Worm (Caenorhabditis elegans): ENCODE data around the gene Y59H11AR.3.
A peak's percentile ranks its signal among the peaks of the same experiment; 100 is the strongest.

Y59H11AR.3 gene

DNA sequence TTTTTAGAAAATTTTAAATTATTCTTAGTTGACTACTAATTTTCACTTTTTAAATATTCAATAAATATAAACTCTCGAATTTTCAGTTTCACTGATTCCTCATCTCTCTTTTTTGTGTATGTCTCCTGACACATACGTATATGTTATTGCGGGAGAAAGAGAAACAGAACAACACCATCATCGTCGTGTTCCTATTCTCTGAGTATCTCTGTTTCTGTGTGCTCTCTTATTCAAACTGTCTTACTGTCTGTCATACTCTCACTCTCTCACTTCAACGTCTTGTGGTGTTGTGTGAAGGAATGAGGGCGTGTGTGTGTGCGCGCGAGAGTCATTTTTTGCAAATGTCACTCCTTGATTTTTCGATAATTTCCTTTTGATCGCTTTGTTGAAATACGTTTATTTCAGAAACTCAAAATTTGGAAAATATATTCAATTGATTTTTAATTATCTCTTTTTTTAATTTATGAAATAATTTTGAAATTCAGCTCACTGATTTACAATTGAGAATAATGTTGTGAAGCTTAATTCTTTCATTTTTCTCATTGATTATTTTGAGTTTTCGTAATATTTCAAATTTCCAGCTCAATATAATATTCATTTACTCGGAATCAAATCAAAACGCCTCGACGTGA, 25.0 kb upstream of the Y59H11AR.3 start, which contains the start of gene lin-49 (continued):
- TF ChIP-seq sup-37 (GFP tag; optimal IDR thresholded peaks at IDR 0.05) (no peak), mab-9 (GFP tag; IDR thresholded peaks at IDR 0.05) (no peak), lin-13 (GFP tag; optimal IDR thresholded peaks at IDR 0.05) (peak; percentile 43), F16B12.6 (tag; optimal IDR thresholded peaks at IDR 0.05) (no peak), pag-3 (tag; optimal IDR thresholded peaks at IDR 0.05; ENCODE audit: borderline replicate concordance, insufficient read depth) (no peak), nhr-28 (tag; optimal IDR thresholded peaks at IDR 0.05) (no peak), dpl-1 (GFP tag; optimal IDR thresholded peaks at IDR 0.05) (peak; percentile 31 to 48 (median 44)), egl-13 (tag; optimal IDR thresholded peaks at IDR 0.05) (peak; percentile 17), Y116A8C.19 (tag; optimal IDR thresholded peaks at IDR 0.05; ENCODE audit: borderline replicate concordance) (no peak), ztf-4 (tag; optimal IDR thresholded peaks at IDR 0.05) (peak; percentile 42), mep-1 (tag; optimal IDR thresholded peaks at IDR 0.05) (peak; percentile 90)

DNA sequence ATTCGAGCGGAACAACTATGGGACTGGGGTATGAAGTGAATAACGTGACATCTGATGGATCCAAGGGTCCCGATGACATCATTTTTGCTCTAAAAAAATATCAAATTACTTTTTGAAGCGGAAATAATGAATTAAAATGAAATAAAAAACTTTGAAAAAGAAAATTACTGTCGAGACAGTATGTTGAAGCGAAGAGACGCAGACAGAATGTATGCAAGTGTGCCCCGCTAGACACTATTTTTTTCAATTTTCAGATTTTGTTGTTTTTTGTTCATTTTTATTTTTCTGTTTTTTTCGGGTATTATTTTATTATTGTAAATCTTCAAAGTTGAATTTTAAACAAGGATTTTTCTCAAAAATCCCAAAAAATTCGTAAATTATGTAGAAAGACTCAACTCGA, 23.5 kb upstream of the Y59H11AR.3 start, which contains the start of gene F42A9.8:
Gene F42A9.8 (minus strand): TSS at position 88 of the 400 bp plus-strand sequence.
- TF ChIP-seq ztf-11 (tag; optimal IDR thresholded peaks at IDR 0.05) (no peak), dpl-1 (GFP tag; optimal IDR thresholded peaks at IDR 0.05) (peak in 1 of 3 experiments; percentile 30), ceh-82 (tag; optimal IDR thresholded peaks at IDR 0.05) (peak in 1 of 3 experiments; percentile 11), lin-35 (GFP tag; optimal IDR thresholded peaks at IDR 0.05) (peak in 1 of 2 experiments; percentile 42), lsy-2 (tag; optimal IDR thresholded peaks at IDR 0.05) (peak; percentile 18 to 49), nhr-71 (tag; optimal IDR thresholded peaks at IDR 0.05) (peak; percentile 31), nhr-28 (tag; optimal IDR thresholded peaks at IDR 0.05) (no peak), lin-14 (GFP tag; optimal IDR thresholded peaks at IDR 0.05) (peak; percentile 42), ceh-90 (tag; optimal IDR thresholded peaks at IDR 0.05) (no peak), blmp-1 (tag; optimal IDR thresholded peaks at IDR 0.05) (peak; percentile 6), nhr-20 (tag; optimal IDR thresholded peaks at IDR 0.05) (peak; percentile 6), mep-1 (tag; optimal IDR thresholded peaks at IDR 0.05) (peak; percentile 21), ama-1 (optimal IDR thresholded peaks at IDR 0.05) (no peak), efl-1 (optimal IDR thresholded peaks at IDR 0.05) (peak; percentile 25 to 26), efl-1 (GFP tag; optimal IDR thresholded peaks at IDR 0.05 in 1 of 2) (peak; percentile 39 to 85), snu-23 (GFP tag; optimal IDR thresholded peaks at IDR 0.05) (peak; percentile 35)

DNA sequence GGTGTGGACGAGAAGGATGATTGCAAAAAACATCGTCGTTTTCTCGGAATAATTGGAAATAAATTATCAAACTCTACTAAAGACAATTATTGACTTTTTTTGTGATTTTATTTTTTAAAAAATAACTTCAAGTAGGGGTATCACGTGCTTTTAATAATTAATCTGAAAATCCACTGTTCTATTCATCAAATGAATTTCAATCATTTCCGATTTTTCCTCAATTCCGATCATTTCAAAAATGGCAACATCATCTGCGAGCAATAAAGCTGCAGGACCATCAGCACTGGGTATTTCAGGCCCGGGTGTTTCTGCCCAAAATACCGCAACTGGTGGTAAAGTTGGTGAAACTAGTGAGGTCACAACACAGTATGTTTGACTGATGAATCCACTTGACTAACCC, 21.8 kb upstream of the Y59H11AR.3 start, which contains the start of the genes F42A9.7 and F42A9.3:
Gene F42A9.7 (minus strand): TSS at position 101 of the 400 bp plus-strand sequence.
Gene F42A9.3 (plus strand): TSS at position 214 of the 400 bp plus-strand sequence.
- TF ChIP-seq elt-3 (tag; optimal IDR thresholded peaks at IDR 0.05) (no peak), mef-2 (tag; optimal IDR thresholded peaks at IDR 0.05) (no peak), grh-1 (GFP tag; IDR thresholded peaks at IDR 0.05) (no peak)

- TF ChIP-seq isw-1 (GFP tag; IDR thresholded peaks at IDR 0.05) = no peak
- no peak for TF ChIP-seq nhr-19 (GFP tag; conservative IDR thresholded peaks at IDR 0.05)
- no peak for TF ChIP-seq lir-3 (tag; optimal IDR thresholded peaks at IDR 0.05; ENCODE audit: poor library complexity)
- no peak for TF ChIP-seq jun-1 (tag; optimal IDR thresholded peaks at IDR 0.05)
- no peak for TF ChIP-seq unc-98 (GFP tag; IDR thresholded peaks at IDR 0.05)
- TF ChIP-seq fkh-4 (tag; optimal IDR thresholded peaks at IDR 0.05; ENCODE audit: borderline replicate concordance) = no peak
- no peak for TF ChIP-seq C16A3.4 (tag; optimal IDR thresholded peaks at IDR 0.05)
- no peak for TF ChIP-seq nhr-12 (tag; optimal IDR thresholded peaks at IDR 0.05)
- no peak for TF ChIP-seq pqm-1 (tag; optimal IDR thresholded peaks at IDR 0.05)
- no peak for TF ChIP-seq grh-1 (GFP tag; IDR thresholded peaks at IDR 0.05)
- TF ChIP-seq lin-39 (tag; optimal IDR thresholded peaks at IDR 0.05) = no peak
- no peak for TF ChIP-seq sox-4 (tag; optimal IDR thresholded peaks at IDR 0.05)
- TF ChIP-seq unc-130 (tag; optimal IDR thresholded peaks at IDR 0.05) = no peak
- TF ChIP-seq mep-1 (tag; optimal IDR thresholded peaks at IDR 0.05) = no peak
- no peak for TF ChIP-seq ama-1 (optimal IDR thresholded peaks at IDR 0.05)
- no peak for TF ChIP-seq hlh-17 (GFP tag; optimal IDR thresholded peaks at IDR 0.05; ENCODE audit: borderline replicate concordance)
- TF ChIP-seq sptf-1 (tag; optimal IDR thresholded peaks at IDR 0.05) = no peak
These were observed 20.1 kb upstream of the Y59H11AR.3 start for ce11 chrIV:8615314-8615713.
